Fruit fly (Drosophila melanogaster): ENCODE measurements around the gene CG5391.
"Not testable (repeated sequence)": the region's sequence is repeated elsewhere in the genome, so short reads cannot be mapped to it uniquely, and the experiment has no call there.

DNA sequence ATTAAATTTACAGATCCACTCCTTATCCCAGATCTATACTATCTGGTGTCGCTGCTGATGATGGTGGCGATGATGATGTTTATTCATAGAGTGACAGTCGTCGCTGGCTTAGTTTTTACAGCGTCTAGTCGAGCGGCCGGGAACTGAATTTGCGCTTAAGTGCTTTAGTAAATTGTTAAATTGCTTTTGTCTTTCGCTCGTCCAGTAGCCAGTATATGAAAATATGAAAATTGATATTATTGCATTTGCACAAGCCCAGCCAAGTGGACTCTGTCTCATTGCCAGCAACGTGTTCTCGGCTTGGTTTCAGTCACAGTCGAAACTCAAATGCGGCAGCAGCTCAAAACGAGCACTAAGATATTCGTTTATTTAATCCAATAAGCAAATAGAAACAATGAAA is 35.4 kb downstream of the CG5391 start, which contains the start of gene CG7084:
- TF ChIP-seq CG8478, CTCF (optimal IDR thresholded peaks at IDR 0.05): not testable (repeated sequence)

Data from S2 (cell line).